Worm (Caenorhabditis elegans): ENCODE data around the gene C52E4.7.

DNA sequence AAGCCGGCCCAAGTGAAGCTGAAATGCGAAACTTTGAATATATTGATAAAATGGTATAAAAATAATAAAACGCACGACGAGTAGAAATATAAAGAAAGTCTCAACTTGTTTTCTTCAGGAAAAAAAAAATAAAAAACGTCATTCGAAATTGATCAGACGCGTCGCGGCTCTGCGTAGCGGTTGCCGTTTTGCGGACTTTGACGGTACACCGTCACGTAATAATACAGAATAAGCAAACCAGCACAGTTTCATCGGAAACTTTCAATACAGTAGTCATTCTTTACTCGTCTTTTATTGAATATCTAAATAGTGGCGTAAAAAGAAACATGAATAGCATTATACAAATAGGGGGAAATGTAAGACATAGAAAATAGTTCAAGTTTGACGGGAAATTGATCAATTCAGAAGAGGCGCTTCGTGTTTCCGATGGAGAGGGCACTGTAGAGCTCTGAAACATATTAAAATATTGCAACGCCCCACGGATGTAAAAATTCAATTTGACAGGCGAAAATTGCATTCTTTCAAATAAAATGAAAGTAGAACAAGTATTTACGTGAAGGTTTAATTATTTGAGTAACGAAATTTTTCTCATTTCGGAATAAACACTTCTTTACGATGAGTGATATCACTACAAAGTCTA is at the start of gene C52E4.7, which contains the start of gene cyl-1:
- TF ChIP-seq elt-2 (tag; optimal IDR thresholded peaks at IDR 0.05) (no peak), fos-1 (tag; optimal IDR thresholded peaks at IDR 0.05) (no peak), C34B4.2 (tag; optimal IDR thresholded peaks at IDR 0.05) (no peak), mdl-1 (tag; optimal IDR thresholded peaks at IDR 0.05) (peak in 1 of 2 experiments; percentile 48), pqm-1 (tag; optimal IDR thresholded peaks at IDR 0.05) (no peak), zag-1 (tag; optimal IDR thresholded peaks at IDR 0.05) (no peak), unc-62 (GFP tag; optimal IDR thresholded peaks at IDR 0.05) (no peak), elt-3 (tag; optimal IDR thresholded peaks at IDR 0.05) (peak in 1 of 6 experiments; percentile 44), blmp-1 (tag; optimal IDR thresholded peaks at IDR 0.05) (peak; percentile 72)

All from whole organism, L1 larva.